Worm (Caenorhabditis elegans): ENCODE measurements around the gene M110.7.

- no peak for TF ChIP-seq ama-1 (optimal IDR thresholded peaks at IDR 0.05)
- TF ChIP-seq elt-1 (tag; optimal IDR thresholded peaks at IDR 0.05) = no peak
- no peak for TF ChIP-seq pqm-1 (tag; optimal IDR thresholded peaks at IDR 0.05)
- TF ChIP-seq unc-39 (tag; optimal IDR thresholded peaks at IDR 0.05) = no peak
- no peak for TF ChIP-seq ztf-4 (tag; optimal IDR thresholded peaks at IDR 0.05)
- TF ChIP-seq aly-2 (tag; optimal IDR thresholded peaks at IDR 0.05) = no peak
- TF ChIP-seq nhr-28 (tag; optimal IDR thresholded peaks at IDR 0.05) = no peak
- TF ChIP-seq egl-5 (tag; optimal IDR thresholded peaks at IDR 0.05) = no peak
- TF ChIP-seq fos-1 (tag; optimal IDR thresholded peaks at IDR 0.05) = no peak
Measured at ce11 chrII:8232489-8232888, at the start of gene M110.7.
